Worm (Caenorhabditis elegans) whole organism, mixed stage, embryonic: ENCODE data around the gene Y64G10A.10.

Source experiments
- M03D4.4 ChIP-seq: sonication (generic microtip); optimal IDR thresholded peaks from 2 replicates; lab custom pipeline; 2017; ENCODE audit warnings: mild to moderate bottlenecking, missing genetic modification characterization, missing compliant biosample characterization
- bed-3 ChIP-seq: fragments of 200-800 bp; sonication (Bioruptor generic); optimal IDR thresholded peaks from 3 replicates; lab custom pipeline; 2018; ENCODE audit warnings: mild to moderate bottlenecking, missing genetic modification characterization, moderate library complexity, missing compliant biosample characterization
- blmp-1 ChIP-seq: fragments of 150-350 bp; optimal IDR thresholded peaks from 2 replicates; lab custom pipeline; 2014; ENCODE audit warnings: missing biosample characterization, missing genetic modification characterization
- ceh-39 ChIP-seq: fragments of 150-350 bp; optimal IDR thresholded peaks from 2 replicates; lab custom pipeline; 2014; ENCODE audit warnings: missing biosample characterization, missing genetic modification characterization
- ceh-43 ChIP-seq: fragments of 200-800 bp; sonication (Bioruptor generic); optimal IDR thresholded peaks from 2 replicates; lab custom pipeline; 2018; ENCODE audit warnings: mild to moderate bottlenecking, missing genetic modification characterization, moderate library complexity, missing compliant biosample characterization
- ces-1 ChIP-seq: fragments of 150-350 bp; optimal IDR thresholded peaks from 2 replicates; lab custom pipeline; 2014; ENCODE audit warnings: missing biosample characterization, missing genetic modification reagents, missing genetic modification characterization
- cnd-1 ChIP-seq: fragments of 200-800 bp; sonication (Bioruptor generic); optimal IDR thresholded peaks from 2 replicates; lab custom pipeline; 2018; ENCODE audit warnings: mild to moderate bottlenecking, missing genetic modification characterization, missing compliant biosample characterization
- elt-3 ChIP-seq: fragments of 150-350 bp; optimal IDR thresholded peaks from 2 replicates; lab custom pipeline; 2014; ENCODE audit warnings: missing biosample characterization, missing genetic modification characterization
- flh-1 ChIP-seq: fragments of 200-800 bp; sonication (Bioruptor generic); optimal IDR thresholded peaks from 2 replicates; lab custom pipeline; 2018; ENCODE audit warnings: mild to moderate bottlenecking, missing genetic modification characterization, moderate library complexity, missing compliant biosample characterization
- ham-2 ChIP-seq: fragments of 200-800 bp; sonication (Bioruptor generic); optimal IDR thresholded peaks from 2 replicates; lab custom pipeline; 2018; ENCODE audit warnings: mild to moderate bottlenecking, missing genetic modification characterization, missing compliant biosample characterization
- hlh-1 ChIP-seq: fragments of 150-350 bp; optimal IDR thresholded peaks from 2 replicates; lab custom pipeline; 2014; ENCODE audit warnings: missing biosample characterization, missing genetic modification reagents, missing genetic modification characterization
- lin-13 ChIP-seq: fragments of 150-350 bp; optimal IDR thresholded peaks from 2 replicates; lab custom pipeline; 2014; ENCODE audit warnings: missing biosample characterization, missing genetic modification characterization
- lsy-2 ChIP-seq: fragments of 150-350 bp; optimal IDR thresholded peaks from 2 replicates; lab custom pipeline; 2014; ENCODE audit warnings: missing biosample characterization, missing genetic modification characterization
- mab-5 ChIP-seq: fragments of 150-350 bp; optimal IDR thresholded peaks from 2 replicates; lab custom pipeline; 2014; ENCODE audit warnings: missing biosample characterization, missing genetic modification characterization
- mep-1 ChIP-seq: fragments of 150-350 bp; optimal IDR thresholded peaks from 2 replicates; lab custom pipeline; 2017; ENCODE audit warnings: missing biosample characterization, missing genetic modification reagents, missing genetic modification characterization, inconsistent platforms
- mls-2 ChIP-seq: sonication (generic microtip); optimal IDR thresholded peaks from 2 replicates; lab custom pipeline; 2016; ENCODE audit warnings: mild to moderate bottlenecking, missing genetic modification characterization, moderate library complexity, missing compliant biosample characterization
- nhr-12 ChIP-seq: fragments of 150-350 bp; optimal IDR thresholded peaks from 2 replicates; lab custom pipeline; 2014; ENCODE audit warnings: missing biosample characterization, missing genetic modification characterization
- nhr-2 ChIP-seq: fragments of 150-350 bp; optimal IDR thresholded peaks from 2 replicates; lab custom pipeline; 2014; ENCODE audit warnings: missing biosample characterization, missing genetic modification characterization
- nhr-237 ChIP-seq: fragments of 150-350 bp; optimal IDR thresholded peaks from 2 replicates; lab custom pipeline; 2014; ENCODE audit warnings: missing biosample characterization, missing genetic modification characterization
- nhr-28 ChIP-seq: fragments of 150-350 bp; optimal IDR thresholded peaks from 2 replicates; lab custom pipeline; 2014; ENCODE audit warnings: missing biosample characterization, missing genetic modification characterization
- nhr-76 ChIP-seq: sonication (generic microtip); optimal IDR thresholded peaks from 2 replicates; lab custom pipeline; 2017; ENCODE audit warnings: missing biosample characterization, missing genetic modification characterization
- pha-4 ChIP-seq: fragments of 150-350 bp; optimal IDR thresholded peaks from 2 replicates; lab custom pipeline; 2018; ENCODE audit warnings: missing biosample characterization, missing genetic modification reagents, missing genetic modification characterization
- sem-2 ChIP-seq: fragments of 200-800 bp; sonication (Bioruptor generic); optimal IDR thresholded peaks from 2 replicates; lab custom pipeline; 2018; ENCODE audit warnings: mild to moderate bottlenecking, missing genetic modification characterization, missing compliant biosample characterization
- snpc-4 ChIP-seq: fragments of 150-350 bp; optimal IDR thresholded peaks from 2 replicates; lab custom pipeline; 2014; ENCODE audit warnings: missing biosample characterization, missing genetic modification characterization
- sptf-1 ChIP-seq: sonication (generic microtip); optimal IDR thresholded peaks from 2 replicates; lab custom pipeline; 2017; ENCODE audit warnings: mild to moderate bottlenecking, missing genetic modification characterization, moderate library complexity, missing compliant biosample characterization
- tbx-8 ChIP-seq: fragments of 200-800 bp; sonication (Bioruptor generic); optimal IDR thresholded peaks from 2 replicates; lab custom pipeline; 2018; ENCODE audit warnings: mild to moderate bottlenecking, missing genetic modification characterization, moderate library complexity, missing compliant biosample characterization
- unc-39 ChIP-seq: fragments of 150-350 bp; optimal IDR thresholded peaks from 2 replicates; lab custom pipeline; 2014; ENCODE audit warnings: missing biosample characterization, missing genetic modification characterization
- unc-62 ChIP-seq: fragments of 150-350 bp; optimal IDR thresholded peaks from 2 replicates; lab custom pipeline; 2014; ENCODE audit warnings: missing biosample characterization, missing genetic modification reagents, missing genetic modification characterization
- zip-8 ChIP-seq: fragments of 150-350 bp; optimal IDR thresholded peaks from 2 replicates; lab custom pipeline; 2014; ENCODE audit warnings: missing biosample characterization, missing genetic modification characterization
- ztf-11 ChIP-seq: fragments of 150-350 bp; optimal IDR thresholded peaks from 2 replicates; lab custom pipeline; 2014; ENCODE audit warnings: missing biosample characterization, missing genetic modification characterization

The Y64G10A.10 gene

ce11 chrIV:14257528-14257927 lies 16.3 kb upstream of the Y64G10A.10 start:
- TF ChIP-seq elt-3 (tag; lab: Kevin White, UChicago) (no peak), nhr-12 (tag; lab: Kevin White, UChicago) (no peak), cnd-1 (tag; lab: Kevin White, UChicago) (no peak), bed-3 (GFP tag; lab: Kevin White, UChicago) (no peak), snpc-4 (tag; lab: Kevin White, UChicago) (no peak), unc-62 (GFP tag; lab: Kevin White, UChicago) (no peak), M03D4.4 (no peak), ztf-11 (tag; lab: Kevin White, UChicago) (no peak), ceh-43 (GFP tag; lab: Kevin White, UChicago) (no peak), mls-2 (tag; lab: Kevin White, UChicago) (no peak)

- no peak for TF ChIP-seq nhr-237
- TF ChIP-seq nhr-76 (tag; lab: Kevin White, UChicago), result no peak
- no peak for TF ChIP-seq hlh-1 (tag; lab: Kevin White, UChicago)
- TF ChIP-seq ztf-11 (tag; lab: Kevin White, UChicago), result no peak
- TF ChIP-seq tbx-8, result no peak
- TF ChIP-seq mab-5 (tag; lab: Kevin White, UChicago), result no peak
- TF ChIP-seq nhr-28, result no peak
- TF ChIP-seq mep-1 (tag; lab: Kevin White, UChicago), result no peak
- no peak for TF ChIP-seq pha-4 (tag; lab: Kevin White, UChicago)
- TF ChIP-seq cnd-1 (tag; lab: Kevin White, UChicago), result no peak
- TF ChIP-seq bed-3 (GFP tag; lab: Kevin White, UChicago), result no peak
- no peak for TF ChIP-seq zip-8 (tag; lab: Kevin White, UChicago)
- TF ChIP-seq sem-2 (GFP tag; lab: Kevin White, UChicago), result no peak
Observed at ce11 chrIV:14255605-14256004, 14.4 kb upstream of the Y64G10A.10 start.

DNA sequence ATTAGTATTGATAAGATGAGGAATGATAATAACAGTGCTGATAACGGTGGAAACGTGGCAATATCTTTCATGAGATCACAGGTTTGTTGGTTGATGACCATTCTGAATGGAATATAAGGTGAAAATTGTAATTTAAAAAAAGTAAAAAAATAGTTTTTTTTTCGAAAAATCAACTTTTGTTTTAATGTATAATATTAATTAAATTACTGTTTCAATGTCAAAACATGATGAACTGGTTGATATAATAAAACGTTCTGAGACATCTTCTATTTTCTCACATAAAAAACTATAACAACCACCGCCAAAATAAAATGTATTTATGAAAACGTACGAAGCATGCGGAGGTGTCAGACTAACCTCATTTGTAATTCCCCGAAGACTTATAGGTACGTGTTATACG lies 8.9 kb upstream of the Y64G10A.10 start, which contains the start of gene srab-24:
TSS of gene srab-24 (minus strand) at position 101 of the 400 bp plus-strand sequence.
- no peak for TF ChIP-seq ceh-43 (GFP tag; lab: Kevin White, UChicago)
- TF ChIP-seq sptf-1 (tag; lab: Kevin White, UChicago), result no peak
- TF ChIP-seq ces-1 (GFP tag; lab: Kevin White, UChicago), result peak; percentile 46
- no peak for TF ChIP-seq ztf-11 (tag; lab: Kevin White, UChicago)
- TF ChIP-seq elt-3 (tag; lab: Kevin White, UChicago), result no peak
- no peak for TF ChIP-seq tbx-8

DNA sequence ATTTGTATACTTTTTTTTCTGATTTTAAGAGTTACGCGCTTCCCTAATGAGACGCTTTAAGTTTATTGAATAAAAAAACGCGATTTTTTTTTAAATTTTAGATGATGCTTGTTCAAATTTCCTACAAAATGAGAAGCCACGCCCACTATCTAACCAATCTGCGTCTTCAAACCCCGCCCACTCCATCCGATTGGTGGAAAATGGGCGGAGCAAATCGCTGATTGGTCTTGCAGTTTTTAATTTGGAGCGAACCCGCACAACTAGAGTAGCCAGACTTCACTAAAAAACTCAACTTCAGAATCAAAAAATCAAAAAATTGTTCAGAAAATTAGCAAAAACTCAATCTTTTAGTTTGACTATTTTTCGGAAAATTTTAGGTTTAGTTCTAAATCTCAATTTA lies 8.2 kb upstream of the Y64G10A.10 start:
- no peak for TF ChIP-seq ceh-39 (tag; lab: Kevin White, UChicago)
- no peak for TF ChIP-seq nhr-12 (tag; lab: Kevin White, UChicago)
- no peak for TF ChIP-seq ham-2 (GFP tag; lab: Kevin White, UChicago)
- TF ChIP-seq lsy-2 (tag; lab: Kevin White, UChicago), result no peak
- TF ChIP-seq mls-2 (tag; lab: Kevin White, UChicago), result no peak
- TF ChIP-seq nhr-237, result no peak
- TF ChIP-seq unc-39 (tag; lab: Kevin White, UChicago), result no peak
- no peak for TF ChIP-seq cnd-1 (tag; lab: Kevin White, UChicago)
- TF ChIP-seq ztf-11 (tag; lab: Kevin White, UChicago), result no peak
- TF ChIP-seq nhr-28, result no peak
- TF ChIP-seq sem-2 (GFP tag; lab: Kevin White, UChicago), result no peak
- TF ChIP-seq ceh-43 (GFP tag; lab: Kevin White, UChicago), result no peak
- no peak for TF ChIP-seq elt-3 (tag; lab: Kevin White, UChicago)
- TF ChIP-seq flh-1 (GFP tag; lab: Kevin White, UChicago), result no peak
- no peak for TF ChIP-seq snpc-4 (tag; lab: Kevin White, UChicago)
- TF ChIP-seq M03D4.4, result no peak
- TF ChIP-seq zip-8 (tag; lab: Kevin White, UChicago), result no peak
- no peak for TF ChIP-seq lin-13 (tag; lab: Kevin White, UChicago)
- no peak for TF ChIP-seq nhr-76 (tag; lab: Kevin White, UChicago)

DNA sequence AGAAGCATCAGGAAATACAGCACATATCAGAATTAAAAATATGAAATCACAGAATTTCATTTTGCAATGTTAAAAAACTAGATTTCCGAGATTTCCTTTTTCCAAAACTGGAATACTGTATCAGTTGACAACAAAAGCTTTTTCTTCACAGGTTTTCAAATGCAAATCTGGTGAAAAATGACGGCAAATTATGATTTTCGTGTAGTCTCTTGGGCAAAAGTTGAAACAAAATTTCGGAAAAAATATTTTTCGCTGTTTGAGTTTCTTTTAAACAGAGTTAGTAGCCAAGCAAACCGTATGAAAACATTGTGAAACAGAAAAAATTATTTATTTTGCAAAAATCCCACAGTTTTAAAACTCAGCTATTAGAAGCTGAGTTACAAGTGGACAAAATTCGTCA lies 3.1 kb upstream of the Y64G10A.10 start, which contains the start of gene Y64G10A.2:
TSS of gene Y64G10A.2 (minus strand) at position 101 of the 400 bp plus-strand sequence.
- TF ChIP-seq elt-3 (tag; lab: Kevin White, UChicago) (no peak), flh-1 (GFP tag; lab: Kevin White, UChicago) (no peak), nhr-237 (no peak), zip-8 (tag; lab: Kevin White, UChicago) (no peak), nhr-76 (tag; lab: Kevin White, UChicago) (no peak), nhr-2 (tag; lab: Kevin White, UChicago) (no peak), blmp-1 (tag; lab: Kevin White, UChicago) (no peak), pha-4 (tag; lab: Kevin White, UChicago) (no peak), ces-1 (GFP tag; lab: Kevin White, UChicago) (no peak), mep-1 (tag; lab: Kevin White, UChicago) (no peak), mab-5 (tag; lab: Kevin White, UChicago) (no peak), cnd-1 (tag; lab: Kevin White, UChicago) (no peak), sptf-1 (tag; lab: Kevin White, UChicago) (no peak), ceh-43 (GFP tag; lab: Kevin White, UChicago) (no peak), ceh-39 (tag; lab: Kevin White, UChicago) (no peak), mls-2 (tag; lab: Kevin White, UChicago) (no peak), sem-2 (GFP tag; lab: Kevin White, UChicago) (no peak)
- TF ChIP-seq, all 35 proteins: peak for 0
